Fruit fly (Drosophila melanogaster) whole organism: Measurements from ENCODE around the gene Mabi.

ENCODE experiments used
- Dll ChIP-seq: fragments of >200 bp; optimal IDR thresholded peaks from 2 replicates; lab custom pipeline; 2017
- EcR ChIP-seq, 2 experiments: fragments of >200 bp; optimal IDR thresholded peaks; 2 replicates each; lab custom pipeline; 2017; ENCODE audit warnings: missing biosample characterization in 2 of 2, missing genetic modification characterization in 2 of 2, missing genetic modification reagents in 2 of 2
- pan ChIP-seq: fragments of >200 bp; optimal IDR thresholded peaks from 2 replicates; lab custom pipeline; 2017
- psq ChIP-seq: fragments of >200 bp; optimal IDR thresholded peaks from 2 replicates; lab custom pipeline; 2017
- usp ChIP-seq: fragments of >200 bp; optimal IDR thresholded peaks from 2 replicates; lab custom pipeline; 2017; ENCODE audit warnings: missing biosample characterization, missing genetic modification characterization, mixed read lengths

dm6 chr2L:13258702-13259101 lies 24.2 kb upstream of the Mabi start:
- no peak for TF ChIP-seq Dll (lab: Kevin White, UChicago)
- TF ChIP-seq psq (lab: Kevin White, UChicago) = no peak
- TF ChIP-seq EcR (GFP tag; optimal IDR thresholded peaks at IDR 0.05; lab: Kevin White, UChicago) = no peak
- no peak for TF ChIP-seq usp (GFP tag; lab: Kevin White, UChicago)
- no peak for TF ChIP-seq pan (lab: Kevin White, UChicago)
